Worm (Caenorhabditis elegans) whole organism, young adult: ENCODE data around the gene fmo-3.

Source experiments
- B0019.2 ChIP-seq: fragments of 200-800 bp; sonication (Bioruptor generic); conservative IDR thresholded peaks from 2 replicates; pipeline ENCODE4 v1.3.6; 2022; ENCODE audit warnings: missing genetic modification reagents, missing genetic modification characterization, missing compliant biosample characterization
- D2030.7 ChIP-seq: fragments of 200-800 bp; sonication (Bioruptor generic); IDR thresholded peaks from 2 replicates; pipeline ENCODE4 v1.3.6; 2022; ENCODE audit warnings: missing genetic modification reagents, missing genetic modification characterization, missing compliant biosample characterization
- F49E8.2 ChIP-seq: sonication (generic microtip); optimal IDR thresholded peaks from 3 replicates; lab custom pipeline; 2017; ENCODE audit warnings: missing genetic modification characterization, mild to moderate bottlenecking, missing compliant biosample characterization, antibody characterized with exemption, moderate library complexity; ENCODE audit not compliant: insufficient read depth
- Y95B8A.8 ChIP-seq: fragments of 200-800 bp; sonication (Bioruptor generic); IDR thresholded peaks from 2 replicates; pipeline ENCODE4 v1.3.6; 2022; ENCODE audit warnings: missing genetic modification reagents, missing genetic modification characterization, missing compliant biosample characterization
- akir-1 ChIP-seq: fragments of 200-800 bp; sonication (Bioruptor generic); optimal IDR thresholded peaks from 2 replicates; lab custom pipeline; 2018; ENCODE audit warnings: mild to moderate bottlenecking, missing genetic modification characterization, moderate library complexity, missing compliant biosample characterization
- ama-1 ChIP-seq, 3 experiments: fragments of 150-350 bp in 1 of 3; sonication (generic microtip) in 2 of 3; optimal IDR thresholded peaks; 2 replicates each; lab custom pipeline; 2014 to 2018; ENCODE audit warnings: missing biosample characterization in 2 of 3, missing genetic modification characterization in 2 of 3, missing genetic modification reagents in 2 of 3
- attf-5 ChIP-seq: fragments of 200-800 bp; sonication (Bioruptor generic); optimal IDR thresholded peaks from 2 replicates; lab custom pipeline; 2018; ENCODE audit warnings: mild to moderate bottlenecking, missing genetic modification characterization, missing compliant biosample characterization
- dox-1 ChIP-seq: fragments of 200-800 bp; sonication (Bioruptor generic); IDR thresholded peaks from 2 replicates; pipeline ENCODE4 v1.3.6; 2022; ENCODE audit warnings: missing genetic modification reagents, missing genetic modification characterization, missing compliant biosample characterization
- nhr-179 ChIP-seq: sonication (generic microtip); optimal IDR thresholded peaks from 2 replicates; lab custom pipeline; 2016; ENCODE audit warnings: mild to moderate bottlenecking, missing genetic modification characterization, missing compliant biosample characterization
- nhr-80 ChIP-seq: sonication (generic microtip); optimal IDR thresholded peaks from 2 replicates; lab custom pipeline; 2016; ENCODE audit warnings: missing genetic modification characterization, missing compliant biosample characterization
- pha-4 ChIP-seq: fragments of 150-350 bp; sonication (generic microtip); optimal IDR thresholded peaks from 2 replicates; lab custom pipeline; 2014; ENCODE audit warnings: missing biosample characterization, missing genetic modification reagents, missing genetic modification characterization
- rpc-1 ChIP-seq, 2 experiments: fragments of 150-350 bp in 1 of 2; sonication (generic microtip) in 1 of 2; optimal IDR thresholded peaks; 2 replicates each; lab custom pipeline; 2014 to 2018; ENCODE audit warnings: missing biosample characterization in 1 of 2, missing genetic modification characterization in 1 of 2, missing genetic modification reagents in 1 of 2, missing genotype in 1 of 2
- ztf-3 ChIP-seq: fragments of 200-800 bp; sonication (Bioruptor generic); optimal IDR thresholded peaks from 2 replicates; lab custom pipeline; 2018; ENCODE audit warnings: mild to moderate bottlenecking, missing genetic modification characterization, missing compliant biosample characterization

DNA sequence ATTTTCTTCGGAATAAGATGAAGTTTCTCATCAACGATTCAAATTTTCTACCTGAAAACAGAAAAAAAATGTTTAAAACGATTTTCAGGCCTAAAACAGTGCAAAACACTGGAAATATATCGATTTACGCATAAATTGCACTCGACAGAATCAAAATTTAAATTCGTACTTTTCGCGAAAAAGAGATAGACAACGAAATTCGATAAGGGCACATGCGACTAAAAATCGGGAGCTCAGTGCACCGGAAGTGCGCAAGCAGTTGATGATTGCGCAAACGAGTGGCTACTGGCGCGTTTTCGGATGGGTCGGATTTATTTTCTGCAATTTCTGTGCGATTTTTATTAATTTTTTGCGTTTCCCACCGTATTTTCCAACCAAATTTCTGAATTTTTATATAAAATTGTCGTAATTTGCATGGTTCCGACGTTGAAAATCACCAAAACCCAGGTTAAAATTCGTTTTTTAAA is 12.5 kb downstream of the fmo-3 start, which contains the start of the genes Y39A1A.21 and Y39A1A.22:
- TF ChIP-seq F49E8.2 (tag; lab: Kevin White, UChicago) (no peak), ztf-3 (GFP tag; lab: Kevin White, UChicago) (no peak), nhr-80 (tag; lab: Kevin White, UChicago) (peak; percentile 70), nhr-179 (tag; lab: Kevin White, UChicago) (no peak), akir-1 (GFP tag; lab: Kevin White, UChicago) (no peak), D2030.7 (GFP tag; lab: Robert Waterston, UW) (peak; percentile 42; the same call in 1 of the 2 replicates), dox-1 (peak; percentile 87), B0019.2 (GFP tag; lab: Robert Waterston, UW) (peak; percentile 58; the same call in 1 of the 2 replicates), Y95B8A.8 (peak; percentile 43; the same call in 1 of the 2 replicates), pha-4 (tag; lab: Kevin White, UChicago) (peak; percentile 2), ama-1 (optimal IDR thresholded peaks at IDR 0.05; lab: Kevin White, UChicago) (no peak), ama-1 (GFP tag; optimal IDR thresholded peaks at IDR 0.05; lab: Kevin White, UChicago) (no peak), attf-5 (GFP tag; lab: Kevin White, UChicago) (peak; percentile 77), rpc-1 (optimal IDR thresholded peaks at IDR 0.05; lab: Kevin White, UChicago) (no peak), rpc-1 (tag; optimal IDR thresholded peaks at IDR 0.05; lab: Kevin White, UChicago) (no peak)
